Worm (Caenorhabditis elegans) whole organism, midembryonic: ENCODE results near the gene D2045.7.

Experiments
- med-1 ChIP-seq: sonication (generic microtip); optimal IDR thresholded peaks from 2 replicates; lab custom pipeline; 2017; ENCODE audit warnings: missing genetic modification characterization, mild to moderate bottlenecking, missing compliant biosample characterization, antibody characterized with exemption, missing genetic modification reagents; ENCODE audit not compliant: insufficient read depth
- ref-1 ChIP-seq: fragments of 200-800 bp; sonication (Bioruptor generic); conservative IDR thresholded peaks from 2 replicates; pipeline ENCODE4 v1.3.6; 2022; ENCODE audit warnings: missing genetic modification reagents, missing genetic modification characterization, missing compliant biosample characterization

DNA sequence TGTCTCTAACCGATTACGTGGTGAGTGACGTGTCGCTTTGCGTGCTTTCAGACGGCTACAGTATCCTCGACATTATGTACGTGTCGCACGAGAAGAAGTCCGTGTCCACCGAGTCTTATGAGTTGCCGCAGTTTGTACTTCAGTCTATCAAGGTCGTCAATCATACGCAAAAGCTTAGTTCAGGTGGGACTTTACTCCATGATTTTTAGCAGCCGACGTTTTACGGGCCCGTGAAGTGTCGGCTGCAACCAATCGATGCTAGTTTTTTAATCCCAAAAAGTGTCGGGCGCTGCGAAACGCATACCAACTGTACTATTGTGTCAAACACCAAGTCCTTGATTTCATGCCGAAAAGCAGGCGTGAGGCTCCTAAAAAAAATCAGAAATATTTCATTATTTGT lies 45.5 kb downstream of the D2045.7 start:
- no peak for TF ChIP-seq ref-1
- TF ChIP-seq med-1 (GFP tag; lab: Kevin White, UChicago) = no peak
